Worm (Caenorhabditis elegans) whole organism, mixed stage, embryonic: ENCODE measurements around the gene C55A6.4.
A peak's percentile ranks its signal among the peaks of the same experiment; 100 is the strongest.

Experiments
- M03D4.4 ChIP-seq: sonication (generic microtip); optimal IDR thresholded peaks from 2 replicates; lab custom pipeline; 2017; ENCODE audit warnings: mild to moderate bottlenecking, missing genetic modification characterization, missing compliant biosample characterization
- bed-3 ChIP-seq: fragments of 200-800 bp; sonication (Bioruptor generic); optimal IDR thresholded peaks from 3 replicates; lab custom pipeline; 2018; ENCODE audit warnings: mild to moderate bottlenecking, missing genetic modification characterization, moderate library complexity, missing compliant biosample characterization
- blmp-1 ChIP-seq: fragments of 150-350 bp; optimal IDR thresholded peaks from 2 replicates; lab custom pipeline; 2014; ENCODE audit warnings: missing biosample characterization, missing genetic modification characterization
- ceh-43 ChIP-seq: fragments of 200-800 bp; sonication (Bioruptor generic); optimal IDR thresholded peaks from 2 replicates; lab custom pipeline; 2018; ENCODE audit warnings: mild to moderate bottlenecking, missing genetic modification characterization, moderate library complexity, missing compliant biosample characterization
- ceh-83 ChIP-seq: fragments of 200-800 bp; sonication (Bioruptor generic); optimal IDR thresholded peaks from 2 replicates; lab custom pipeline; 2018; ENCODE audit warnings: mild to moderate bottlenecking, missing genetic modification characterization, missing compliant biosample characterization
- ces-1 ChIP-seq: fragments of 150-350 bp; optimal IDR thresholded peaks from 2 replicates; lab custom pipeline; 2014; ENCODE audit warnings: missing biosample characterization, missing genetic modification reagents, missing genetic modification characterization
- cnd-1 ChIP-seq: fragments of 200-800 bp; sonication (Bioruptor generic); optimal IDR thresholded peaks from 2 replicates; lab custom pipeline; 2018; ENCODE audit warnings: mild to moderate bottlenecking, missing genetic modification characterization, missing compliant biosample characterization
- drap-1 ChIP-seq: fragments of 200-800 bp; sonication (Bioruptor generic); optimal IDR thresholded peaks from 3 replicates; lab custom pipeline; 2018; ENCODE audit warnings: mild to moderate bottlenecking, missing genetic modification characterization, missing compliant biosample characterization
- elt-1 ChIP-seq: sonication (generic microtip); optimal IDR thresholded peaks from 2 replicates; lab custom pipeline; 2017; ENCODE audit warnings: missing genetic modification characterization, mild to moderate bottlenecking, missing compliant biosample characterization, antibody characterized with exemption, moderate library complexity, borderline replicate concordance; ENCODE audit not compliant: insufficient read depth
- flh-1 ChIP-seq: fragments of 200-800 bp; sonication (Bioruptor generic); optimal IDR thresholded peaks from 2 replicates; lab custom pipeline; 2018; ENCODE audit warnings: mild to moderate bottlenecking, missing genetic modification characterization, moderate library complexity, missing compliant biosample characterization
- hlh-1 ChIP-seq: fragments of 150-350 bp; optimal IDR thresholded peaks from 2 replicates; lab custom pipeline; 2014; ENCODE audit warnings: missing biosample characterization, missing genetic modification reagents, missing genetic modification characterization
- lin-13 ChIP-seq: fragments of 150-350 bp; optimal IDR thresholded peaks from 2 replicates; lab custom pipeline; 2014; ENCODE audit warnings: missing biosample characterization, missing genetic modification characterization
- lin-32 ChIP-seq: fragments of 200-800 bp; sonication (Bioruptor generic); optimal IDR thresholded peaks from 2 replicates; lab custom pipeline; 2018; ENCODE audit warnings: mild to moderate bottlenecking, missing genetic modification characterization, missing compliant biosample characterization
- mep-1 ChIP-seq: fragments of 150-350 bp; optimal IDR thresholded peaks from 2 replicates; lab custom pipeline; 2017; ENCODE audit warnings: missing biosample characterization, missing genetic modification reagents, missing genetic modification characterization, inconsistent platforms
- mls-2 ChIP-seq: sonication (generic microtip); optimal IDR thresholded peaks from 2 replicates; lab custom pipeline; 2016; ENCODE audit warnings: mild to moderate bottlenecking, missing genetic modification characterization, moderate library complexity, missing compliant biosample characterization
- nhr-12 ChIP-seq: fragments of 150-350 bp; optimal IDR thresholded peaks from 2 replicates; lab custom pipeline; 2014; ENCODE audit warnings: missing biosample characterization, missing genetic modification characterization
- nhr-2 ChIP-seq: fragments of 150-350 bp; optimal IDR thresholded peaks from 2 replicates; lab custom pipeline; 2014; ENCODE audit warnings: missing biosample characterization, missing genetic modification characterization
- nhr-76 ChIP-seq: sonication (generic microtip); optimal IDR thresholded peaks from 2 replicates; lab custom pipeline; 2017; ENCODE audit warnings: missing biosample characterization, missing genetic modification characterization
- snpc-4 ChIP-seq: fragments of 150-350 bp; optimal IDR thresholded peaks from 2 replicates; lab custom pipeline; 2014; ENCODE audit warnings: missing biosample characterization, missing genetic modification characterization
- tbx-8 ChIP-seq: fragments of 200-800 bp; sonication (Bioruptor generic); optimal IDR thresholded peaks from 2 replicates; lab custom pipeline; 2018; ENCODE audit warnings: mild to moderate bottlenecking, missing genetic modification characterization, moderate library complexity, missing compliant biosample characterization
- unc-120 ChIP-seq: sonication (generic microtip); optimal IDR thresholded peaks from 2 replicates; lab custom pipeline; 2017; ENCODE audit warnings: missing genetic modification characterization, missing compliant biosample characterization; ENCODE audit not compliant: poor library complexity, severe bottlenecking
- unc-39 ChIP-seq: fragments of 150-350 bp; optimal IDR thresholded peaks from 2 replicates; lab custom pipeline; 2014; ENCODE audit warnings: missing biosample characterization, missing genetic modification characterization
- unc-62 ChIP-seq: fragments of 150-350 bp; optimal IDR thresholded peaks from 2 replicates; lab custom pipeline; 2014; ENCODE audit warnings: missing biosample characterization, missing genetic modification reagents, missing genetic modification characterization
- zip-8 ChIP-seq: fragments of 150-350 bp; optimal IDR thresholded peaks from 2 replicates; lab custom pipeline; 2014; ENCODE audit warnings: missing biosample characterization, missing genetic modification characterization

C55A6.4 gene

DNA sequence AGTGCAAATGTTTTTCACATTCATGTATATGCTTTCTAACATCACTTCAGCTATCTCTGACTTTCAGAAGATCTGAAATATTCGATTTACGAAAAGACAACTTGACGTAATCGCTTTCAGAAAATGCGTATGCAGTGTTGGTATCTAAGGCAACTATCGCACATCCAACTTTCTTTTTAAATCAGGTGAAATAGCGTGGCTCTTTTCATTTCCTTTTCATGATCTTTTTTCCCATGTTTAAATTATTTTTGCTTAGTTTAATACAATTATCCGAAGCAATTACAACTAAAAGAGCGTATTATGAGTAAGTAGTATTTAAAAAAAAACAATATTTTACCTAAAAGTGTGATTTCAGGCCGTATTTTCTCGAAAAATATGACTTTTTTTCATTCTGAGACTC is 29.1 kb upstream of the C55A6.4 start, which contains the start of gene F38B7.11:
F38B7.11 (plus strand) TSS at position 301 of the 400 bp plus-strand sequence.
- TF ChIP-seq tbx-8 (GFP tag; lab: Kevin White, UChicago) (no peak), mep-1 (tag; lab: Kevin White, UChicago) (no peak)

DNA sequence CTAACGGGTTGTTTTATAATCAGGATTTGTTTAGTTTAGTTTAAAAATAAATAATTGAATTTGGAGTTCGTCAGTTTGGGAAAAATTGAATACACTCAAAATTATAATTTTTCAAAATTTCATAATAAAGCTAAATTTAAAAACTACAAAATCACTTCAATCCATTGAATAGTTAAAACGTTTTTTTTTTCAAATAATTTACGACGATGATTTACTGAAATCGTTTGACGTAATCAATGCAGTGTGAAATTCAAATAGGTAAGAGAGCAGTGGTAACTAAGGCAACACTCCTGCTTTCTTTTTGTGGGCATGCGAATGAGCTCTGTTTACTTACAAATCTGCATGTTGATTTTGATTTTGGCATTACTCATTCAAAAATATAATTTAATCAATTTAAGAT is 27.5 kb upstream of the C55A6.4 start, which contains the start of gene F38B7.10:
F38B7.10 (plus strand) TSS at position 301 of the 400 bp plus-strand sequence.
- TF ChIP-seq mep-1 (tag; lab: Kevin White, UChicago) (no peak), unc-62 (GFP tag; lab: Kevin White, UChicago) (no peak), mls-2 (tag; lab: Kevin White, UChicago) (no peak), drap-1 (GFP tag; lab: Kevin White, UChicago) (no peak)

DNA sequence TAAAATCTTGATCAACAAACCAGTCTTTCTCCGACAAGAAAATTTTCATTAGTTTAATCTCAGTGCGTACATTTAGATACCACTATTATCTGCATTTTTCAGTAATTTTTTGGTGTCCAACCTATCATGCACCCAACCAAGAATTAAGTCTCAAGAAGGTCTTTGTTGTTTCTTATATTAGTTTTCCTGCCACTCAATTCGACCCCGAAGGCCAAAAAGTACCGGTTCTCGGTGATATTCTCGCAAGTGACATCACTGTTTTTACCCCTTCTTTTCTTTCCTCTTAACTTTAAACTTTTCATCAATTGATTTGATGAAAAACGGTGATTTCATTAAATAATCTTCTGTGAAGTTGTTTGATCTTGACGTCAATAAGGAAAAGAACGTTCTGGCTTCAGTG is 25.9 kb upstream of the C55A6.4 start, which contains the start of gene F38B7.2:
F38B7.2 (plus strand) TSS at position 400 of the 400 bp plus-strand sequence.
- TF ChIP-seq bed-3 (GFP tag; lab: Kevin White, UChicago) (no peak), lin-13 (tag; lab: Kevin White, UChicago) (no peak), zip-8 (tag; lab: Kevin White, UChicago) (no peak), M03D4.4 (tag; lab: Kevin White, UChicago) (no peak)
- TF ChIP-seq, all 35 proteins: peak for 0

DNA sequence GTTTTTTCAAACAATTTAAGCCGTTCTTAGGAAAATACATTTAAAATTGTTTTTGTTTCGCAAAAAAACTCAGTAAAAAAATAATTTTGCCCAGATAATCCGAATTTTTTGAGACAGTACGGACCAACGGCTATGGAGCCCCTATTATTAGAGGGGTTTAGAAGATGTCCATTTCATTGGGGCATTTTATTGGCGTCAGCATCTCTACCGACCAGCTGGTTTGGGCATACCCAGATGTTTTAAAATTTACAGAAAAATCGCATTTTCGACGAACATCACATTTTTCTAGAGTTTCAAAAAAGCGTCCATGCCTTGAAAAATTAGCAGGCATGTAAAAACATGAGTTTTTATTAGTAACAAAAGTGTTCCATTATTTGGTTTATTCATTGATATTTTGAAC is 23.6 kb upstream of the C55A6.4 start:
- no peak for TF ChIP-seq snpc-4
- TF ChIP-seq cnd-1, result no peak
- no peak for TF ChIP-seq lin-32 (GFP tag; lab: Kevin White, UChicago)
- no peak for TF ChIP-seq tbx-8 (GFP tag; lab: Kevin White, UChicago)
- no peak for TF ChIP-seq lin-13 (tag; lab: Kevin White, UChicago)
- peak; percentile 31 for TF ChIP-seq unc-120 (tag; lab: Kevin White, UChicago)

DNA sequence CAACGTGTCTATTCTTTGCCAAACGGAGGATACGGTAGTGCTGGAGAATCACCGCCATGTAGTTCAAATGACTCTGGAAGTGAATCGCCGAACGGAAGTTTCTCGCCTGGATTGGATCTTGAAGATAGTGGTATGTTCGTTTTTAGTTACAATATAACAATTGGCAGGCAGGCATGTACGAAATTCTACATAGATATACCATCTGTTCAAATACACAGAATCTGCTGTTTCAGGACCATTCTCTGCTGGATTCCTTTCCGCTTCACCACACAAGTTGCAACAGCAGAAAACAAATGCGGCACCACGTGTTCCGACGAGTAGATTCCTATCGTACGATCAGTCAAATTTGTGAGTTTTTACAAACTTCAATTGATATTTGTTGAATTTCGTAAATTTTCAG is 21.8 kb upstream of the C55A6.4 start:
- TF ChIP-seq ceh-83 (GFP tag; lab: Kevin White, UChicago) (no peak), nhr-76 (tag; lab: Kevin White, UChicago) (no peak), unc-39 (tag; lab: Kevin White, UChicago) (no peak), nhr-12 (tag; lab: Kevin White, UChicago) (no peak), elt-1 (tag; lab: Kevin White, UChicago) (no peak), flh-1 (GFP tag; lab: Kevin White, UChicago) (no peak)

DNA sequence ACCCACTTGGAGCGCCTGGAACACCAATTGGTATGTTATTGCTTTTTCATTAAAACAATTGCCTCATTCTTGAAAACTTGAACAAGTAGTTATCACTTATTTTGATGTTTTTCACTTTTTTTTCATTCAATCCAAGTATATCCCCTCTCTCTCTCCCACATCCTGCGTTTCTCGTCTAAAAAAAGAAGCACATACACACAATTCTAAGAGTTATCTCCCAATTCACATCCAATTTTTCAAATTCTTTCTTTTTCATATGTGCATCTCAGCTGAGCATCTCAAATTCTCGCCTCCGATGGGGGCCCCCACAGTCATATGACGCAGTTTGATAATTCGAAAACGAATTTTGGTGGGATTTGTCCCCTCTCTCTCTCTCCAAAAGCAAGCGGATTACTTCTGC is 19.0 kb upstream of the C55A6.4 start:
- TF ChIP-seq ces-1 (peak; percentile 5), unc-39 (tag; lab: Kevin White, UChicago) (no peak), blmp-1 (tag; lab: Kevin White, UChicago) (no peak)

DNA sequence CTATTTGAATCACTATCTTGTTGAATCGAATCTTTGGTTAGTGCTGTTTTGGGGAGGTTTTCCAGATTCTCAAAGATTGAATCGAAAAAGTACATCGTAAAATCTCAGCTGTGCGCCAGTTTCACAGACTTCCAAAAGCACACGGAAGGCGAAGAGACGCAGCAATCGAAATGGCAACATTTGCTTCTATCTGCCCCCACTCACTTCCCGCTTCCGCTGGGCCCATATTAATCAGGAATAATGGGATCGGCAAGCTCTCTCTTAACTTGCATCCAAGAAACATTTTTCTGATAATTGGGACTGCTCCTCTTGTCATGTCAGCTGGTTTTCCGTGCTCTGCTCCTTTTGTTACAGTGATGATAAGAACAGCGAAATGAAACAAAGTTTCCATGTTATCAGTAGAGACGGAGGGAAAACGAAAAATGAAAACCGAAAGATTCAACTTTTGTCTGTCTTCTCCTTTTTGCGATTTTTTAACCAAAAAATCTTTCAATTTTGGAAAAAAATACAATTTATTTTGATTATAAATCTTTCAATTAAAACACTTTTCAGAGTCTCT is 17.9 kb upstream of the C55A6.4 start:
- TF ChIP-seq hlh-1 (peak; percentile 80), unc-120 (tag; lab: Kevin White, UChicago) (peak; percentile 78), unc-39 (tag; lab: Kevin White, UChicago) (no peak)

DNA sequence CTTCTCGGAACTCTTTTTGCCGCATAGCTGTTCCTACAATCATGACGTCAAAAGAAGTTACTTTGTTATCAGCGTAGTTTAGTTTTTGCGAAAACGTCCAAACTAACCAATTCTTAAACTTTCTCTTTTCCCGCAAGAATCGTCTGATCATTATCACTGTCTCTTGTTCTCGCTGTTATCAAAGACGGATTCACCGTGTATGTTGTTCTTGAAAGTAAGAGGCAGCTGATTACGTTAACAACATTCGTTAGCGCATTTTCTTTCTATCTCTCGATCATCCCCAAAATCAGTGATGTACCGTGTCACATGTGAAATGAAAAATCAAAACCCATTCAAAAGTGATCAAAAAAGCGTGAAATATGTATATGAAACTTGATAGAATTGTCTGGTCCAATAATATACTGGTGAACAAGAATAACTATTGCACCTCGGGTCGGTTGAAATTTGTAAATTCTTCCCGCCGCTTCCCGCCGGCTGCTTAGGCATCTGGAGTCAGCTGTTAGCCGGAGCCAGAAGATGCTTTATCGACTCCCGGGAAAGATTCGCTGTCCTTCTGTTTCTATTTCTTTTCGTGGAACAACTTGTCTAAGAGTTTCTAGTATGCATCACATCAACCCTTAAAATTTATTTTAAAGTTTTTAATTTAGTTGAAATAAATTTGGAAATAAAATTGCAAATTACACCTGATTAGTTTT is 17.0 kb upstream of the C55A6.4 start:
- TF ChIP-seq drap-1 (GFP tag; lab: Kevin White, UChicago) (no peak), unc-120 (tag; lab: Kevin White, UChicago) (peak; percentile 11), nhr-2 (no peak), ceh-43 (no peak), hlh-1 (peak; percentile 97), nhr-12 (tag; lab: Kevin White, UChicago) (no peak), blmp-1 (tag; lab: Kevin White, UChicago) (peak; percentile 41)
- TF ChIP-seq, all 35 proteins: peak for 3
